Fruit fly (Drosophila melanogaster): ENCODE data around the gene Kap-alpha1.

The Kap-alpha1 gene

dm6 chr3L:19794203-19794802, 12.7 kb upstream of the Kap-alpha1 start (continued):
- TF ChIP-seq CG11093 (GFP tag; IDR thresholded peaks at IDR 0.05) (0 out of 3 replicates have a peak, but pooled peaks have one; percentile 43), amos (GFP tag; IDR thresholded peaks at IDR 0.05; ENCODE audit: partially characterized antibody) (no peak; the same call in 1 of the 2 replicates), aop (GFP tag; IDR thresholded peaks at IDR 0.05) (no peak), bowl (GFP tag; IDR thresholded peaks at IDR 0.05) (no peak; the same call in 1 of the 2 replicates), Hmx (GFP tag; optimal IDR thresholded peaks at IDR 0.05) (peak; percentile 69), lbe (GFP tag; optimal IDR thresholded peaks at IDR 0.05) (peak; percentile 88), HLH4C (GFP tag; IDR thresholded peaks at IDR 0.05; ENCODE audit: partially characterized antibody) (peak; percentile 42; the same call in 1 of the 3 replicates), CG8924 (tag; optimal IDR thresholded peaks at IDR 0.05) (peak; percentile 86), CG11456 (GFP tag; IDR thresholded peaks at IDR 0.05) (peak; percentile 40; the same call in 2 of the 3 replicates), CG1024 (GFP tag; IDR thresholded peaks at IDR 0.05) (no peak), CG1832 (GFP tag; optimal IDR thresholded peaks at IDR 0.05) (no peak), Kr (GFP tag; optimal IDR thresholded peaks at IDR 0.05) (no peak), CG10979 (tag; optimal IDR thresholded peaks at IDR 0.05) (peak; percentile 81), bcd (GFP tag; optimal IDR thresholded peaks at IDR 0.05) (peak; percentile 85), BEAF-32 (GFP tag; optimal IDR thresholded peaks at IDR 0.05) (no peak), vvl (GFP tag; IDR thresholded peaks at IDR 0.05) (peak; percentile 87), CG2120 (GFP tag; optimal IDR thresholded peaks at IDR 0.05) (peak; percentile 90), Rx (GFP tag; IDR thresholded peaks at IDR 0.05) (peak; percentile 7; the same call in 1 of the 2 replicates), CG30020 (tag; optimal IDR thresholded peaks at IDR 0.05) (peak; percentile 41), pros (GFP tag; optimal IDR thresholded peaks at IDR 0.05) (peak; percentile 51), pho (GFP tag; optimal IDR thresholded peaks at IDR 0.05) (peak; percentile 81), CG12071 (GFP tag; optimal IDR thresholded peaks at IDR 0.05) (peak; percentile 70), ash1 (GFP tag; optimal IDR thresholded peaks at IDR 0.05) (no peak), CG11085 (GFP tag; IDR thresholded peaks at IDR 0.05) (0 out of 2 replicates have a peak, but pooled peaks have one; percentile 31), CG17912 (GFP tag; optimal IDR thresholded peaks at IDR 0.05) (peak; percentile 36), ssp (GFP tag; IDR thresholded peaks at IDR 0.05) (peak; percentile 49), bigmax (GFP tag; optimal IDR thresholded peaks at IDR 0.05) (no peak), Sox102F (GFP tag; optimal IDR thresholded peaks at IDR 0.05) (peak; percentile 84), jumu (GFP tag; optimal IDR thresholded peaks at IDR 0.05) (peak; percentile 65), CG14710 (tag; optimal IDR thresholded peaks at IDR 0.05) (peak; percentile 77), CG10565 (GFP tag; optimal IDR thresholded peaks at IDR 0.05) (peak; percentile 53), B-H2 (GFP tag; optimal IDR thresholded peaks at IDR 0.05) (peak; percentile 71), CG13296 (GFP tag; optimal IDR thresholded peaks at IDR 0.05) (peak; percentile 90), CG6854 (GFP tag; optimal IDR thresholded peaks at IDR 0.05) (peak; percentile 84), slbo (GFP tag; IDR thresholded peaks at IDR 0.05) (peak; percentile 82), CG11695 (GFP tag; IDR thresholded peaks at IDR 0.05) (peak; percentile 71), Awh (GFP tag; IDR thresholded peaks at IDR 0.05) (peak; percentile 68), tgo (GFP tag; IDR thresholded peaks at IDR 0.05) (peak; percentile 74), CG13775 (GFP tag; optimal IDR thresholded peaks at IDR 0.05) (peak; percentile 87), Taf1 (GFP tag; IDR thresholded peaks at IDR 0.05) (peak; percentile 55; the same call in 1 of the 2 replicates), CG7271 (tag; optimal IDR thresholded peaks at IDR 0.05) (no peak), dimm (GFP tag; IDR thresholded peaks at IDR 0.05) (no peak), dan (GFP tag; IDR thresholded peaks at IDR 0.05) (no peak), CG2202 (tag; optimal IDR thresholded peaks at IDR 0.05) (peak; percentile 53), CG9876 (GFP tag; optimal IDR thresholded peaks at IDR 0.05) (peak; percentile 12), CG17361 (GFP tag; IDR thresholded peaks at IDR 0.05) (peak; percentile 92), CG9797 (GFP tag; optimal IDR thresholded peaks at IDR 0.05) (no peak), CG4854 (GFP tag; optimal IDR thresholded peaks at IDR 0.05) (peak; percentile 81), NC2β (GFP tag; optimal IDR thresholded peaks at IDR 0.05) (peak; percentile 65), CG3281 (GFP tag; optimal IDR thresholded peaks at IDR 0.05) (peak; percentile 93)

Data from whole organism, embryonic.